Worm (Caenorhabditis elegans) whole organism, L2 larva: ENCODE results near the gene T12G3.2.

Experiments
- C34F6.9 ChIP-seq: fragments of 150-350 bp; optimal IDR thresholded peaks from 2 replicates; lab custom pipeline; 2014; ENCODE audit warnings: missing biosample characterization, missing genetic modification characterization
- F13H6.1 ChIP-seq: sonication (generic microtip); optimal IDR thresholded peaks from 2 replicates; lab custom pipeline; 2016; ENCODE audit warnings: missing genetic modification characterization, missing compliant biosample characterization
- alr-1 ChIP-seq: fragments of 150-350 bp; optimal IDR thresholded peaks from 2 replicates; lab custom pipeline; 2014; ENCODE audit warnings: missing biosample characterization, missing genetic modification characterization
- aly-2 ChIP-seq: fragments of 150-350 bp; optimal IDR thresholded peaks from 2 replicates; lab custom pipeline; 2014; ENCODE audit warnings: missing biosample characterization, missing genetic modification characterization
- ceh-16 ChIP-seq: fragments of 150-350 bp; optimal IDR thresholded peaks from 2 replicates; lab custom pipeline; 2014; ENCODE audit warnings: missing biosample characterization, missing genetic modification characterization
- dmd-4 ChIP-seq: sonication (generic microtip); optimal IDR thresholded peaks from 2 replicates; lab custom pipeline; 2017; ENCODE audit warnings: missing biosample characterization, missing genetic modification characterization
- fos-1 ChIP-seq: fragments of 150-350 bp; optimal IDR thresholded peaks from 2 replicates; lab custom pipeline; 2014; ENCODE audit warnings: missing biosample characterization, missing genetic modification characterization
- mbf-1 ChIP-seq: sonication (generic microtip); optimal IDR thresholded peaks from 2 replicates; lab custom pipeline; 2017; ENCODE audit warnings: missing biosample characterization, missing genetic modification characterization
- nhr-129 ChIP-seq: fragments of 150-350 bp; optimal IDR thresholded peaks from 2 replicates; lab custom pipeline; 2014; ENCODE audit warnings: missing biosample characterization, missing genetic modification characterization
- peb-1 ChIP-seq: fragments of 150-350 bp; optimal IDR thresholded peaks from 2 replicates; lab custom pipeline; 2014; ENCODE audit warnings: missing biosample characterization, missing genetic modification characterization
- sma-9 ChIP-seq, 2 experiments: fragments of 150-350 bp in 1 of 2; sonication (generic microtip) in 1 of 2; optimal IDR thresholded peaks; 2 replicates each; lab custom pipeline; 2014 to 2016; ENCODE audit warnings: missing genetic modification characterization in 2 of 2, mild to moderate bottlenecking in 1 of 2, missing biosample characterization in 1 of 2, missing compliant biosample characterization in 1 of 2, missing genetic modification reagents in 1 of 2, moderate library complexity in 1 of 2
- ztf-11 ChIP-seq: sonication (generic microtip); optimal IDR thresholded peaks from 2 replicates; lab custom pipeline; 2017; ENCODE audit warnings: missing biosample characterization, missing genetic modification characterization

The T12G3.2 gene

DNA sequence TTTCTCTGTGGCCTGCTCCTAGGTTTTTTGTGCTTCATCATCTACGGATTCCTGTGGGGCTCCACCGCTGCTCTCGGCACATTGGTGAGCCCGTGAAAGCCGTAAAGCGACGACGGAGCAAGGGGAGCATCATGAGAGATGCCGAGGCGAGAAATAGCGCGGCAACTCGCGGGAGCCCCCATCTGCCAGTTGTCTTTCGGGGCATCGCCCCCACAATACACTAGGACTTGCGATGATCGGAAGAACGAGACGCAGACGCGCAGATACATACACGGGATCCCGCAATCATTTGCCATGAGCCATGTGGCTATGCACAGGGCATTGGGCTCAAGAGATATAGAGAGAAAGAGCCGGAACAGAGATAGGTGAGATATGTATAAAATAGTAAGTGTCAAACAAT is 36.4 kb downstream of the T12G3.2 start (continued):
- TF ChIP-seq aly-2 (no peak), ztf-11 (no peak), alr-1 (tag; lab: Kevin White, UChicago) (no peak), dmd-4 (tag; lab: Kevin White, UChicago) (no peak)

DNA sequence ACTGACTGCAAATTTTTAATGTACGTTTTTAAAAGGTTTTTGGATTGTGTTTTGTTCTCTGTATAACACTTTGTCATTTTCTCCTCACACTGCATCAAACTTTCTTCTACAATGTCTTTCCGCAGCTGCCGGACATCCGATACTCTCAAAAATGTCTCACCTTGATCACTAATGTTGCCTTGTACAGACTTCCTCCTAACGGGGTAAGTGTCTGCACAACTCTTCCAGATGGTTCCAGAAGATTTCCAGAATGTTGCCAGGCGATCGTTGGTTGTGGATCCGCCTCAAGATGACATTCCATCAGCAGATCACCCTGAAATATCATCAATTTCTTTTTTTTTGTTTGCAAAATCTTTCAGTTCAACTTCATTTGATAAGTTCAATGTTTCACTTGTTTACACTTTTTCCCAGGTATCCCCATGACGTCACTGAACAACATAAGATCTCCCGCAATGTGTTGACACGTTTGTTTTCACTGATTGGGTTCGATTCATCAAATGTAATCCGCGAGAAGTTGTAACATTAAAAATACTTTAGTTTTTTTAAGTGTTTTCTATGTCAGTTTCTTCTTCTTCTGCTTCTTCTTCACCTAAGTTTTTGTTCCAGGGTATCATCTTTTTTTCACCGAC is 37.6 kb downstream of the T12G3.2 start:
- peak; percentile 33 for TF ChIP-seq sma-9 (GFP tag; optimal IDR thresholded peaks at IDR 0.05; lab: Kevin White, UChicago)
- no peak for TF ChIP-seq sma-9 (tag; optimal IDR thresholded peaks at IDR 0.05; lab: Kevin White, UChicago)
- peak; percentile 56 for TF ChIP-seq nhr-129
- TF ChIP-seq C34F6.9 (tag; lab: Kevin White, UChicago): no peak
- TF ChIP-seq ceh-16: no peak
- TF ChIP-seq F13H6.1 (tag; lab: Kevin White, UChicago): peak; percentile 24

DNA sequence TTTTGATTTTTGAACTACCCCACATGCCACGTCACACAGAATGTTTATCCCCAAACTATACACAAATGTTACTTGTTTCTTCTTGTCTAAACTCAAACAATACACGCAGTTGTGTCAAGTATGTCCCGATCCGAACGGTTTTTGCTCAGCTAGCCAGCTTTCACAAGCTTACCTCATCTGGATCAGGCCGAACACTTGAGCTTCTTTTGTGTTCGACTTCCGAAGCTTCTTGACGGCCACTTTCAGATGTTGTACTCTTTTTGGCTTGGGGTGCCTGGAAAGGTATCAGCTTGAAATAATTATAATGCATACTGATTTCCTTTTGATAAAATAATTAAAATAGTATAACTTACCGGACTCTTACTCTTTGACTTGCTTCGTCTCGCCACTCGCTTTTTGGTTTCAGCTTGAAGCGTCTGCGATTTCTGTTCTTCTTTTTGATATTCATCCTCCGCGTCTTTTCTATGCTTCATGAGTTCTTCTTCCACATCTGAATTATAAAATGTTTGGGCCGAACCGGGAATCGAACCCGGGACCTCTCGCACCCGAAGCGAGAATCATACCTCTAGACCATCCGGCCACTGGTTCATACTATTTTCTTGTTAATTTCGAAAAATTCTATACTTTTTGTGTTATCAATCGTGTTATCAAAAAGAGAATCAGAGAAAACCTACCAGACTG is 41.5 kb downstream of the T12G3.2 start:
- TF ChIP-seq fos-1 (tag; lab: Kevin White, UChicago): peak; percentile 24
- no peak for TF ChIP-seq mbf-1
- no peak for TF ChIP-seq peb-1 (tag; lab: Kevin White, UChicago)
